Fruit fly (Drosophila melanogaster): ENCODE measurements around the gene mRpL22.

Gene mRpL22

dm6 chrX:16787416-16787900 lies 3.7 kb downstream of the mRpL22 start (continued):
- TF ChIP-seq sens (GFP tag) (no peak), CG2202 (tag; optimal IDR thresholded peaks at IDR 0.05) (no peak), CG12155 (GFP tag; optimal IDR thresholded peaks at IDR 0.05) (no peak), CG15601 (tag; optimal IDR thresholded peaks at IDR 0.05) (peak; percentile 1), Camta (GFP tag; optimal IDR thresholded peaks at IDR 0.05) (no peak), CG18764 (GFP tag; optimal IDR thresholded peaks at IDR 0.05) (no peak), sc (optimal IDR thresholded peaks at IDR 0.05) (no peak), sc (GFP tag; optimal IDR thresholded peaks at IDR 0.05) (no peak), mirr (GFP tag; optimal IDR thresholded peaks at IDR 0.05) (no peak), HLH4C (GFP tag; IDR thresholded peaks at IDR 0.05; ENCODE audit: partially characterized antibody) (0 out of 3 replicates have a peak, but pooled peaks have one; percentile 51), klu (GFP tag; IDR thresholded peaks at IDR 0.05) (no peak), Atf-2 (GFP tag; optimal IDR thresholded peaks at IDR 0.05) (no peak), CG6654 (GFP tag; optimal IDR thresholded peaks at IDR 0.05) (no peak), CG15011 (GFP tag; optimal IDR thresholded peaks at IDR 0.05) (no peak), Dip3 (GFP tag; optimal IDR thresholded peaks at IDR 0.05) (no peak), CG6854 (GFP tag; optimal IDR thresholded peaks at IDR 0.05) (no peak), CG43689 (GFP tag; IDR thresholded peaks at IDR 0.05) (no peak), Nf-YA (GFP tag; IDR thresholded peaks at IDR 0.05) (no peak), fd3F (GFP tag; optimal IDR thresholded peaks at IDR 0.05) (no peak), CG2129 (GFP tag; IDR thresholded peaks at IDR 0.05; ENCODE audit: partially characterized antibody) (peak; percentile 44; the same call in 1 of the 2 replicates), Usf (GFP tag; optimal IDR thresholded peaks at IDR 0.05) (no peak), CG8281 (tag; optimal IDR thresholded peaks at IDR 0.05) (no peak), H15 (GFP tag; IDR thresholded peaks at IDR 0.05) (no peak), CG9215 (GFP tag; IDR thresholded peaks at IDR 0.05) (0 out of 2 replicates have a peak, but pooled peaks have one; percentile 38), aop (GFP tag; IDR thresholded peaks at IDR 0.05) (no peak), so (GFP tag; IDR thresholded peaks at IDR 0.05) (no peak), Sry-β (GFP tag; optimal IDR thresholded peaks at IDR 0.05) (no peak), da (GFP tag; optimal IDR thresholded peaks at IDR 0.05) (no peak), CG5953 (GFP tag; IDR thresholded peaks at IDR 0.05) (no peak), az2 (GFP tag; optimal IDR thresholded peaks at IDR 0.05) (no peak), CG14441 (GFP tag; IDR thresholded peaks at IDR 0.05) (no peak), CG9817 (tag; optimal IDR thresholded peaks at IDR 0.05) (no peak), Atf6 (GFP tag; IDR thresholded peaks at IDR 0.05) (no peak), sug (tag; optimal IDR thresholded peaks at IDR 0.05) (peak; percentile 2), CG31388 (GFP tag; optimal IDR thresholded peaks at IDR 0.05) (no peak), unc-4 (GFP tag; IDR thresholded peaks at IDR 0.05; ENCODE audit: partially characterized antibody) (peak; percentile 51; the same call in 1 of the 2 replicates), CG9727 (GFP tag; optimal IDR thresholded peaks at IDR 0.05) (peak; percentile 28), Opbp (GFP tag; IDR thresholded peaks at IDR 0.05; ENCODE audit: partially characterized antibody) (peak; percentile 39; the same call in 1 of the 3 replicates), CG12942 (GFP tag; optimal IDR thresholded peaks at IDR 0.05) (no peak), CG18262 (tag; optimal IDR thresholded peaks at IDR 0.05) (no peak), CG17912 (GFP tag; optimal IDR thresholded peaks at IDR 0.05) (no peak), MBD-R2 (GFP tag; IDR thresholded peaks at IDR 0.05) (no peak; the same call in 1 of the 2 replicates), CG9797 (GFP tag; optimal IDR thresholded peaks at IDR 0.05) (peak; percentile 62), ssp (GFP tag; IDR thresholded peaks at IDR 0.05) (no peak), hth (optimal IDR thresholded peaks at IDR 0.05) (no peak), CG13287 (GFP tag; IDR thresholded peaks at IDR 0.05; ENCODE audit: partially characterized antibody) (peak; percentile 65), Dip2 (GFP tag; IDR thresholded peaks at IDR 0.05) (no peak), Antp (GFP tag; optimal IDR thresholded peaks at IDR 0.05) (no peak), CG13624 (GFP tag; optimal IDR thresholded peaks at IDR 0.05) (no peak), CG4707 (GFP tag; optimal IDR thresholded peaks at IDR 0.05) (no peak), her (GFP tag; optimal IDR thresholded peaks at IDR 0.05) (no peak), Ssrp (tag; optimal IDR thresholded peaks at IDR 0.05) (no peak)

Data from whole organism, embryonic.